Fruit fly (Drosophila melanogaster) S2 (cell line): ENCODE measurements around the gene CG7536.

Experiments
- CG8478 ChIP-seq: fragments of >200 bp; optimal IDR thresholded peaks from 2 replicates; lab custom pipeline; 2018
- CTCF ChIP-seq, 2 experiments: fragments of >200 bp; optimal IDR thresholded peaks; 2 replicates each; lab custom pipeline; 2018

DNA sequence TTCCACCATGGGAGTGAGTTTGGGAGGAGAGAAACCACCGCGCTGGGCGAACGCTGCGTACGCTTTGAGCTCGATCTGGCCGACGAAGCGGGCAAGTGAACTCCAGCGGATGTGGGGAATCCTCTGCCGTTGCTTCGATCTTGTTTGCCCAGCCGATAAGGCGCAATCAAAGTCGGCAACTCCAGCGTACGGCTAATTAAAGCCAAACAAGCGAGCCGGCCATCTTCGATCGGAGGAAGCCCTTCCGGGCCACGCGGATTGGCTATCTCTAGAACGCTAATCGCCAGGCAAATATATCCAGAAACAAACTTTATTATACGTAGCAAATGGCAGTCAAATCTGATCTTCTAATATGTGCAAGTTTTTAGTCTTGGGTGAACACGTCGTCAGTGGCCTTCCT is at the start of gene CG7536:
- TF ChIP-seq CG8478 (no peak), CTCF (optimal IDR thresholded peaks at IDR 0.05; lab: Kevin White, UChicago) (no peak)
